Worm (Caenorhabditis elegans): ENCODE results near the gene B0457.2.

ce11 chrII:8940362-8940940 lies 14.1 kb upstream of the B0457.2 start, which contains the start of the genes set-17 and T21B10.4:
- TF ChIP-seq him-1 (tag; optimal IDR thresholded peaks at IDR 0.05) (no peak), dao-5 (tag; optimal IDR thresholded peaks at IDR 0.05) (no peak), W03F9.2 (tag; optimal IDR thresholded peaks at IDR 0.05) (peak; percentile 33)

All from whole organism, L4/young adult.